Worm (Caenorhabditis elegans) whole organism, young adult: ENCODE data around the gene dhhc-14.

ENCODE experiments used
- C06A6.2 ChIP-seq: fragments of 200-800 bp; sonication (Bioruptor generic); conservative IDR thresholded peaks from 2 replicates; pipeline ENCODE4 v1.3.6; 2022; ENCODE audit warnings: missing genetic modification characterization, missing compliant biosample characterization
- F23B12.7 ChIP-seq: sonication (generic microtip); optimal IDR thresholded peaks from 2 replicates; lab custom pipeline; 2017; ENCODE audit warnings: missing genetic modification characterization, mild to moderate bottlenecking, missing compliant biosample characterization, antibody characterized with exemption, moderate library complexity; ENCODE audit not compliant: insufficient read depth
- F49E8.2 ChIP-seq: sonication (generic microtip); optimal IDR thresholded peaks from 3 replicates; lab custom pipeline; 2017; ENCODE audit warnings: missing genetic modification characterization, mild to moderate bottlenecking, missing compliant biosample characterization, antibody characterized with exemption, moderate library complexity; ENCODE audit not compliant: insufficient read depth
- Y79H2A.3 ChIP-seq: fragments of 200-800 bp; sonication (Bioruptor generic); conservative IDR thresholded peaks from 2 replicates; pipeline ENCODE4 v1.3.6; 2022; ENCODE audit warnings: missing genetic modification reagents, missing genetic modification characterization, missing compliant biosample characterization
- ama-1 ChIP-seq, 3 experiments: fragments of 150-350 bp in 1 of 3; sonication (generic microtip) in 2 of 3; optimal IDR thresholded peaks; 2 replicates each; lab custom pipeline; 2014 to 2018; ENCODE audit warnings: missing biosample characterization in 2 of 3, missing genetic modification characterization in 2 of 3, missing genetic modification reagents in 2 of 3
- athp-1 ChIP-seq: sonication (generic microtip); optimal IDR thresholded peaks from 2 replicates; lab custom pipeline; 2017; ENCODE audit warnings: mild to moderate bottlenecking, missing genetic modification characterization, missing compliant biosample characterization
- attf-3 ChIP-seq: fragments of 200-800 bp; sonication (Bioruptor generic); conservative IDR thresholded peaks from 2 replicates; pipeline ENCODE4 v1.3.6; 2022; ENCODE audit warnings: missing genetic modification reagents, missing genetic modification characterization, missing compliant biosample characterization
- bed-1 ChIP-seq: fragments of 200-800 bp; sonication (Bioruptor generic); IDR thresholded peaks from 2 replicates; pipeline ENCODE4 v1.3.6; 2022; ENCODE audit warnings: missing genetic modification reagents, missing genetic modification characterization, missing compliant biosample characterization
- ccch-3 ChIP-seq: fragments of 200-800 bp; sonication (Bioruptor generic); optimal IDR thresholded peaks from 2 replicates; lab custom pipeline; 2018; ENCODE audit warnings: mild to moderate bottlenecking, missing genetic modification characterization, missing compliant biosample characterization
- ceh-27 ChIP-seq: fragments of 200-800 bp; sonication (Bioruptor generic); optimal IDR thresholded peaks from 2 replicates; lab custom pipeline; 2018; ENCODE audit warnings: mild to moderate bottlenecking, missing genetic modification characterization, moderate library complexity, missing compliant biosample characterization
- ceh-91 ChIP-seq: fragments of 200-800 bp; sonication (Bioruptor generic); IDR thresholded peaks from 2 replicates; pipeline ENCODE4 v1.3.6; 2022; ENCODE audit warnings: missing genetic modification reagents, missing genetic modification characterization, missing compliant biosample characterization
- chd-7 ChIP-seq: sonication (generic microtip); optimal IDR thresholded peaks from 2 replicates; lab custom pipeline; 2016; ENCODE audit warnings: mild to moderate bottlenecking, missing genetic modification characterization, moderate library complexity, missing compliant biosample characterization
- die-1 ChIP-seq: sonication (generic microtip); optimal IDR thresholded peaks from 2 replicates; lab custom pipeline; 2016; ENCODE audit warnings: missing genotype, mild to moderate bottlenecking, missing genetic modification characterization, missing compliant biosample characterization
- him-1 ChIP-seq: sonication (generic microtip); optimal IDR thresholded peaks from 2 replicates; lab custom pipeline; 2016; ENCODE audit warnings: missing genotype, missing genetic modification reagents, missing genetic modification characterization, missing compliant biosample characterization
- hlh-12 ChIP-seq: sonication (generic microtip); optimal IDR thresholded peaks from 2 replicates; lab custom pipeline; 2016; ENCODE audit warnings: missing genetic modification characterization, missing compliant biosample characterization
- hrde-1 ChIP-seq: sonication (generic microtip); optimal IDR thresholded peaks from 2 replicates; lab custom pipeline; 2016; ENCODE audit warnings: missing genetic modification characterization, mild to moderate bottlenecking, missing compliant biosample characterization, moderate library complexity, missing genotype, missing genetic modification reagents, borderline replicate concordance
- lin-26 ChIP-seq: fragments of 200-800 bp; sonication (Bioruptor generic); IDR thresholded peaks from 2 replicates; pipeline ENCODE4 v1.3.6; 2022; ENCODE audit warnings: missing genetic modification reagents, missing genetic modification characterization, missing compliant biosample characterization
- lin-35 ChIP-seq, 3 experiments: fragments of 150-350 bp in 2 of 3; sonication (generic microtip) in 1 of 3; optimal IDR thresholded peaks; 2 replicates each; lab custom pipeline; 2014 to 2018; ENCODE audit warnings: missing biosample characterization in 3 of 3, missing genetic modification characterization in 3 of 3, missing genetic modification reagents in 3 of 3
- lin-54 ChIP-seq: fragments of 200-800 bp; sonication (Bioruptor generic); optimal IDR thresholded peaks from 2 replicates; lab custom pipeline; 2018; ENCODE audit warnings: mild to moderate bottlenecking, missing genetic modification characterization, missing compliant biosample characterization
- lir-1 ChIP-seq: fragments of 200-800 bp; sonication (Bioruptor generic); conservative IDR thresholded peaks from 2 replicates; pipeline ENCODE4 v1.3.6; 2022; ENCODE audit warnings: missing genetic modification reagents, missing genetic modification characterization, missing compliant biosample characterization
- lsy-27 ChIP-seq: sonication (generic microtip); optimal IDR thresholded peaks from 2 replicates; lab custom pipeline; 2017; ENCODE audit warnings: missing genetic modification characterization, mild to moderate bottlenecking, missing compliant biosample characterization, antibody characterized with exemption, missing genotype, borderline replicate concordance; ENCODE audit not compliant: insufficient read depth
- mel-28 ChIP-seq: sonication (generic microtip); optimal IDR thresholded peaks from 2 replicates; lab custom pipeline; 2016; ENCODE audit warnings: borderline replicate concordance, mild to moderate bottlenecking, missing genetic modification characterization, missing compliant biosample characterization
- mes-4 ChIP-seq: sonication (generic microtip); optimal IDR thresholded peaks from 2 replicates; lab custom pipeline; 2016; ENCODE audit warnings: missing genotype, missing genetic modification characterization, missing compliant biosample characterization
- mxl-1 ChIP-seq: sonication (generic microtip); optimal IDR thresholded peaks from 2 replicates; lab custom pipeline; 2016; ENCODE audit warnings: missing genetic modification characterization, missing compliant biosample characterization
- nfya-2 ChIP-seq: fragments of 200-800 bp; sonication (Bioruptor generic); IDR thresholded peaks from 2 replicates; pipeline ENCODE4 v1.3.6; 2022; ENCODE audit warnings: missing genetic modification reagents, missing genetic modification characterization, missing compliant biosample characterization
- nfyb-1 ChIP-seq: fragments of 200-800 bp; sonication (Bioruptor generic); IDR thresholded peaks from 2 replicates; pipeline ENCODE4 v1.3.6; 2022; ENCODE audit warnings: missing genetic modification reagents, missing genetic modification characterization, missing compliant biosample characterization
- nhr-80 ChIP-seq: sonication (generic microtip); optimal IDR thresholded peaks from 2 replicates; lab custom pipeline; 2016; ENCODE audit warnings: missing genetic modification characterization, missing compliant biosample characterization
- pbrm-1 ChIP-seq: fragments of 200-800 bp; sonication (Bioruptor generic); IDR thresholded peaks from 2 replicates; pipeline ENCODE4 v1.3.6; 2022; ENCODE audit warnings: missing genetic modification reagents, missing genetic modification characterization, missing compliant biosample characterization
- pha-4 ChIP-seq: fragments of 150-350 bp; sonication (generic microtip); optimal IDR thresholded peaks from 2 replicates; lab custom pipeline; 2014; ENCODE audit warnings: missing biosample characterization, missing genetic modification reagents, missing genetic modification characterization
- rcor-1 ChIP-seq: fragments of 200-800 bp; sonication (Bioruptor generic); IDR thresholded peaks from 2 replicates; pipeline ENCODE4 v1.3.6; 2022; ENCODE audit warnings: missing genetic modification reagents, missing genetic modification characterization, missing compliant biosample characterization
- sdz-38 ChIP-seq: sonication (generic microtip); optimal IDR thresholded peaks from 2 replicates; lab custom pipeline; 2016; ENCODE audit warnings: missing genotype, missing genetic modification characterization, missing compliant biosample characterization
- snpc-3.4 ChIP-seq: sonication (generic microtip); optimal IDR thresholded peaks from 2 replicates; lab custom pipeline; 2017; ENCODE audit warnings: missing genetic modification characterization, mild to moderate bottlenecking, missing compliant biosample characterization, antibody characterized with exemption, moderate library complexity, missing genotype, missing genetic modification reagents
- snpc-4 ChIP-seq, 5 experiments: fragments of 150-350 bp in 1 of 5; sonication (generic microtip) in 4 of 5; optimal IDR thresholded peaks; 2 replicates each; lab custom pipeline; 2014 to 2018; ENCODE audit warnings: missing genetic modification characterization in 5 of 5, missing biosample characterization in 3 of 5, antibody characterized with exemption in 2 of 5, mild to moderate bottlenecking in 2 of 5, missing compliant biosample characterization in 2 of 5, missing genotype in 2 of 5, moderate library complexity in 2 of 5, missing genetic modification reagents in 1 of 5
- tbp1 ChIP-seq: fragments of 200-800 bp; sonication (Bioruptor generic); optimal IDR thresholded peaks from 2 replicates; lab custom pipeline; 2018; ENCODE audit warnings: mild to moderate bottlenecking, missing genetic modification characterization, missing compliant biosample characterization
- xnd-1 ChIP-seq: sonication (generic microtip); optimal IDR thresholded peaks from 2 replicates; lab custom pipeline; 2016; ENCODE audit warnings: missing genotype, missing genetic modification reagents, missing genetic modification characterization, missing compliant biosample characterization
- zfh-2 ChIP-seq: fragments of 200-800 bp; sonication (Bioruptor generic); conservative IDR thresholded peaks from 2 replicates; pipeline ENCODE4 v1.3.6; 2022; ENCODE audit warnings: missing genetic modification reagents, missing genetic modification characterization, missing compliant biosample characterization
- ztf-18 ChIP-seq: sonication (generic microtip); optimal IDR thresholded peaks from 2 replicates; lab custom pipeline; 2016; ENCODE audit warnings: missing genotype, mild to moderate bottlenecking, missing genetic modification characterization, missing compliant biosample characterization
- ztf-25 ChIP-seq: fragments of 200-800 bp; sonication (Bioruptor generic); IDR thresholded peaks from 2 replicates; pipeline ENCODE4 v1.3.6; 2022; ENCODE audit warnings: missing genetic modification reagents, missing genetic modification characterization, missing compliant biosample characterization
- ztf-26 ChIP-seq: sonication (generic microtip); optimal IDR thresholded peaks from 2 replicates; lab custom pipeline; 2017; ENCODE audit warnings: missing genetic modification characterization, missing compliant biosample characterization
- ztf-28 ChIP-seq: fragments of 200-800 bp; sonication (Bioruptor generic); IDR thresholded peaks from 2 replicates; pipeline ENCODE4 v1.3.6; 2022; ENCODE audit warnings: missing genetic modification reagents, missing genetic modification characterization, missing compliant biosample characterization

dhhc-14 gene

DNA sequence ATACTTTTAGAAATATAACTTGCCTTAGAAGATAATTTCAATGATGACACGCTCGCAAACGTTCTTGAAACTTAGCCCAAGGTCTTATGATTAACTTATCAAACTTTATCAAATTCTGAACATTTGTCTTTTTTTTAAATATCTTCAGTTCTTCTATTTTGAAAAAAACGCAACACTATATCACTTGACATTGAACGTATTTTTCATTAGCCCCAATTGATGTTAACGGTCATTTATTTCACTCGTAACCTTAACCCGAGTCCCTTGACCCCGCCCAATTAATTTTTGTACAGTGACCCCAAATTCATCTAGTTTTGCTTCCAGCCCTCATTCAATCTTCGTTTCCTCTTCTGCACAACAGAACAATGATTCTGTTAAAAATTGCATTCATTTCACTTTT lies 33.8 kb downstream of the dhhc-14 start, which contains the start of gene F18E9.3:
Gene F18E9.3, plus strand, starts transcription at position 311 of the 400 bp plus-strand sequence.
- TF ChIP-seq nfya-2 (GFP tag; lab: Robert Waterston, UW) (no peak), athp-1 (tag; lab: Kevin White, UChicago) (no peak), Y79H2A.3 (GFP tag; lab: Robert Waterston, UW) (no peak), sdz-38 (tag; lab: Kevin White, UChicago) (no peak), mes-4 (tag; lab: Kevin White, UChicago) (no peak), rcor-1 (no peak), F49E8.2 (tag; lab: Kevin White, UChicago) (no peak), zfh-2 (GFP tag; lab: Robert Waterston, UW) (no peak), ztf-25 (GFP tag; lab: Robert Waterston, UW) (no peak), bed-1 (no peak), ama-1 (optimal IDR thresholded peaks at IDR 0.05; lab: Kevin White, UChicago) (no peak), ama-1 (GFP tag; optimal IDR thresholded peaks at IDR 0.05; lab: Kevin White, UChicago) (no peak), chd-7 (tag; lab: Kevin White, UChicago) (no peak), xnd-1 (tag; lab: Kevin White, UChicago) (no peak), tbp1 (GFP tag; lab: Kevin White, UChicago) (no peak), ceh-91 (GFP tag; lab: Robert Waterston, UW) (no peak), ceh-27 (GFP tag; lab: Kevin White, UChicago) (no peak), pbrm-1 (GFP tag; lab: Robert Waterston, UW) (no peak), snpc-4 (GFP tag; optimal IDR thresholded peaks at IDR 0.05; lab: Kevin White, UChicago) (no peak), snpc-4 (tag; optimal IDR thresholded peaks at IDR 0.05; lab: Kevin White, UChicago) (no peak), lin-26 (GFP tag; lab: Robert Waterston, UW) (no peak), him-1 (tag; lab: Kevin White, UChicago) (no peak)

DNA sequence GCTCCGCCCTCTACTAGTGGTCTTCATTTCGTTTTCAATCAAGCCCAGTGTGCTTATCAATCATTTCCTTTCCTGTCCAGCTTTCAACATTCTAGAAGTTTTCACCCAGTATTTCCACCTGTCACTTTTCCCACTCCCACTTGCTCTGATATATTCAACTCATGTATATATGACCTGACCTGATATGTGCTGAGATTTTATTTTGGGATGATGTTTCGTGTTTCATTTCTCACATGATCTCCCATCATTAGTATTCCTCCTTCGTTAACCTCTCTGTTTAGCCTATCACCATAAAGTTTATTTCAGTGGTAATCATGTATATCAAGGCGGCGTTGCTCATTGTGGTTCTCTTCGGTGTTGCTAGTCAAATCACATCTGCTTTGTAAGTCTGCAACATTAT lies 40.8 kb downstream of the dhhc-14 start, which contains the start of gene nlp-7:
Gene nlp-7, plus strand, starts transcription at position 301 of the 400 bp plus-strand sequence.
- TF ChIP-seq ceh-91 (GFP tag; lab: Robert Waterston, UW), result no peak
- no peak for TF ChIP-seq hrde-1 (tag; lab: Kevin White, UChicago)
- TF ChIP-seq rcor-1, result no peak
- TF ChIP-seq nfyb-1 (GFP tag; lab: Robert Waterston, UW), result no peak
- no peak for TF ChIP-seq lsy-27 (tag; lab: Kevin White, UChicago)
- no peak for TF ChIP-seq ztf-18
- TF ChIP-seq lin-26 (GFP tag; lab: Robert Waterston, UW), result no peak
- TF ChIP-seq F49E8.2 (tag; lab: Kevin White, UChicago), result no peak
- TF ChIP-seq pha-4 (tag; lab: Kevin White, UChicago), result no peak
- TF ChIP-seq lin-54, result no peak
- no peak for TF ChIP-seq pbrm-1 (GFP tag; lab: Robert Waterston, UW)
- no peak for TF ChIP-seq hlh-12 (tag; lab: Kevin White, UChicago)
- no peak for TF ChIP-seq chd-7 (tag; lab: Kevin White, UChicago)
- TF ChIP-seq ztf-28, result no peak
- TF ChIP-seq ccch-3 (GFP tag; lab: Kevin White, UChicago), result no peak
- TF ChIP-seq snpc-3.4 (tag; lab: Kevin White, UChicago), result no peak
- no peak for TF ChIP-seq attf-3
- TF ChIP-seq ztf-26, result no peak
- TF ChIP-seq mxl-1, result no peak
- TF ChIP-seq lir-1 (GFP tag; lab: Robert Waterston, UW), result no peak

- TF ChIP-seq lin-35 (GFP tag; optimal IDR thresholded peaks at IDR 0.05; lab: Kevin White, UChicago), result no peak
- no peak for TF ChIP-seq C06A6.2 (GFP tag; lab: Robert Waterston, UW)
- TF ChIP-seq F23B12.7 (tag; lab: Kevin White, UChicago), result no peak
- TF ChIP-seq lir-1 (GFP tag; lab: Robert Waterston, UW), result no peak
- no peak for TF ChIP-seq athp-1 (tag; lab: Kevin White, UChicago)
- TF ChIP-seq ztf-18, result no peak
- TF ChIP-seq die-1, result no peak
- no peak for TF ChIP-seq mel-28 (tag; lab: Kevin White, UChicago)
- TF ChIP-seq xnd-1 (tag; lab: Kevin White, UChicago), result no peak
- TF ChIP-seq nhr-80 (tag; lab: Kevin White, UChicago), result no peak
- TF ChIP-seq, all 124 proteins: peak for 0
Measured at ce11 chrX:8597647-8598046, 45.6 kb downstream of the dhhc-14 start, which contains the start of gene F18E9.7. F18E9.7 (minus strand) TSS chrX:8597747.
